Fruit fly (Drosophila melanogaster) S2 (cell line): ENCODE data around the gene CG33966.

Experiments used
- CG8478 ChIP-seq: fragments of >200 bp; optimal IDR thresholded peaks from 2 replicates; lab custom pipeline; 2018
- CTCF ChIP-seq, 2 experiments: fragments of >200 bp; optimal IDR thresholded peaks; 2 replicates each; lab custom pipeline; 2018

DNA sequence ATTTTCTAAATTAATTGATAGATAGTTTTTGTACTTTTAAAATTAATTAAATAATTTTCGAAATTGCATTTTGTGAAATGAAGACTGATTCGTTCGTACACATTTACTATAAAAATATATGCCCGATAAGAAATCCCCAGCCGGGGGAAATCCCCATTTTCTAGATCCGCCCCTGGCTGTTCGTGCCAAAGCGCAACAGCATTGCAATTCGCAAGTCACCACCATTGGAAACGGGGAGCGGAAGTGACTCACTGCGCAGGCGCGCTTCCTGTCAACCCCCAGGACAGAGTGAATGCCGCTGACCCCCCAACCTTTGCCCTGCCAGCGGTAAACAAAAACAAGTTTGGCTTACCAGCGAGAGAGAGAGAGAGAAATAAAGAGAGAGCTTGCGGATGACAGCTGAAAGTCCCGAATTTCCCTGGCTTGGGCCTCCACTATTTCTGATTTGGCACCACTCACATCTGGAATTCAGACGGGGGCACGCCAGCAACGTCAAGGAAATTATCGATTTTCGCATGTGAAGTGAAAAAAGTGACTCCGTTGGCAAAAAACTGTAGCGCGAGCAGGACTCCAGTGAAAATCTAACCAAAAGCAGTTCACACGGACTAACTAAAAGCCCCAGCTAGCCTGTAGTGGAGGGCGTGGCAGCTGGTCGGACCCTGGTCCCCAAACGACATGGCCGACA lies 37.9 kb upstream of the CG33966 start, which contains the start of gene Aplip1:
- TF ChIP-seq CG8478 (lab: Kevin White, UChicago) = no peak
- no peak for TF ChIP-seq CTCF (optimal IDR thresholded peaks at IDR 0.05; lab: Kevin White, UChicago)
